Fruit fly (Drosophila melanogaster) ovary, adult (tissue): Measurements from ENCODE around the gene TP53INP.

Source experiments
- CG17801 ChIP-seq: fragments of 200-800 bp; optimal IDR thresholded peaks from 2 replicates; lab custom pipeline; 2019; ENCODE audit warnings: missing biosample characterization, mild to moderate bottlenecking, missing genetic modification characterization, moderate library complexity; ENCODE audit not compliant: partially characterized antibody

Gene TP53INP

dm6 chr3L:4461454-4462045, 54.8 kb downstream of the TP53INP start, which contains the start of gene CG15023:
Gene CG15023 (minus strand): TSS chr3L:4461504.
- TF ChIP-seq CG17801 (GFP tag; lab: Kevin White, UChicago) = no peak

- no peak for TF ChIP-seq CG17801 (GFP tag; lab: Kevin White, UChicago)
Measured at dm6 chr3L:4463773-4464301, 57.1 kb downstream of the TP53INP start, which contains the start of gene CG15024. Gene CG15024 (minus strand): TSS chr3L:4463823.

- TF ChIP-seq CG17801 (GFP tag; lab: Kevin White, UChicago) = no peak
Measured at dm6 chr3L:4466530-4466929, 59.8 kb downstream of the TP53INP start, which contains the start of gene CG32241. Gene CG32241 (minus strand): TSS chr3L:4466630.

- no peak for TF ChIP-seq CG17801 (GFP tag; lab: Kevin White, UChicago)
Measured at dm6 chr3L:4469701-4470100, 63.0 kb downstream of the TP53INP start, which contains the start of gene CG32249. Gene CG32249 (plus strand): TSS chr3L:4470001.
